Worm (Caenorhabditis elegans) whole organism, midembryonic: ENCODE measurements around the gene T05G5.5.

Experiments used
- flt-1 ChIP-seq: fragments of 200-800 bp; sonication (Bioruptor generic); IDR thresholded peaks from 2 replicates; pipeline ENCODE4 v1.3.6; 2022; ENCODE audit warnings: missing genetic modification characterization, missing compliant biosample characterization
- ztf-23 ChIP-seq: fragments of 200-800 bp; sonication (Bioruptor generic); IDR thresholded peaks from 2 replicates; pipeline ENCODE4 v1.3.6; 2022; ENCODE audit warnings: missing genetic modification reagents, missing genetic modification characterization, missing compliant biosample characterization
- ztf-29 ChIP-seq: fragments of 200-800 bp; sonication (Bioruptor generic); IDR thresholded peaks from 2 replicates; pipeline ENCODE4 v1.3.6; 2022; ENCODE audit warnings: missing genetic modification reagents, missing genetic modification characterization, missing compliant biosample characterization

ce11 chrIII:9760184-9760583, 9.0 kb upstream of the T05G5.5 start:
- TF ChIP-seq ztf-23 (GFP tag; lab: Robert Waterston, UW) (no peak), flt-1 (GFP tag; lab: Robert Waterston, UW) (no peak), ztf-29 (GFP tag; lab: Robert Waterston, UW) (no peak)
